Fruit fly (Drosophila melanogaster): Measurements from ENCODE around the gene phol.

The phol gene

dm6 chr3L:9460775-9461491, 4.9 kb upstream of the phol start, which contains the start of the genes CG3434 and CG44838:
CG3434 (minus strand) TSS chr3L:9460799.
CG44838 (plus strand) TSS chr3L:9461050.
- peak; percentile 82 for TF ChIP-seq CG17801 (GFP tag; optimal IDR thresholded peaks at IDR 0.05; ENCODE audit: partially characterized antibody)

dm6 chr3L:9457619-9458092, 1.6 kb upstream of the phol start, which contains the start of gene CG3437:
CG3437 (minus strand) TSS chr3L:9457669.
- TF ChIP-seq CG17801 (GFP tag; optimal IDR thresholded peaks at IDR 0.05; ENCODE audit: partially characterized antibody) = peak; percentile 94

- no peak for TF ChIP-seq CG17801 (GFP tag; optimal IDR thresholded peaks at IDR 0.05; ENCODE audit: partially characterized antibody)
Measured at dm6 chr3L:9456389-9456788, 308 bp upstream of the phol start.

- TF ChIP-seq CG17801 (GFP tag; optimal IDR thresholded peaks at IDR 0.05; ENCODE audit: partially characterized antibody) = no peak
Measured at dm6 chr3L:9452422-9452821, 3.7 kb downstream of the phol start.

- peak; percentile 73 for TF ChIP-seq CG17801 (GFP tag; optimal IDR thresholded peaks at IDR 0.05; ENCODE audit: partially characterized antibody)
Measured at dm6 chr3L:9451522-9452118, 4.5 kb downstream of the phol start, which contains the start of the genes CG3448 and ghi. CG3448 (minus strand) TSS chr3L:9451572. ghi (plus strand) TSS chr3L:9451876.

- peak; percentile 39 for TF ChIP-seq CG17801 (GFP tag; optimal IDR thresholded peaks at IDR 0.05; ENCODE audit: partially characterized antibody)
Measured at dm6 chr3L:9447239-9447777, 8.8 kb downstream of the phol start.

- TF ChIP-seq CG17801 (GFP tag; optimal IDR thresholded peaks at IDR 0.05; ENCODE audit: partially characterized antibody) = peak; percentile 10
Measured at dm6 chr3L:9446731-9447238, 9.3 kb downstream of the phol start, which contains the start of gene CG3529. CG3529 (plus strand) TSS chr3L:9446864.

- no peak for TF ChIP-seq CG17801 (GFP tag; optimal IDR thresholded peaks at IDR 0.05; ENCODE audit: partially characterized antibody)
Measured at dm6 chr3L:9442625-9443282, 13.3 kb downstream of the phol start, which contains the start of gene Srg3. Srg3 (plus strand) TSS chr3L:9443232.

- TF ChIP-seq CG17801 (GFP tag; optimal IDR thresholded peaks at IDR 0.05; ENCODE audit: partially characterized antibody) = peak; percentile 22
Measured at dm6 chr3L:9441907-9442479, 14.1 kb downstream of the phol start, which contains the start of the genes Bet3 and Nf-YA. Bet3 (minus strand) TSS chr3L:9442267. Nf-YA (minus strand) TSS chr3L:9442267.

- TF ChIP-seq CG17801 (GFP tag; optimal IDR thresholded peaks at IDR 0.05; ENCODE audit: partially characterized antibody) = no peak
Measured at dm6 chr3L:9438858-9439257, 17.2 kb downstream of the phol start.

- no peak for TF ChIP-seq CG17801 (GFP tag; optimal IDR thresholded peaks at IDR 0.05; ENCODE audit: partially characterized antibody)
Measured at dm6 chr3L:9435831-9436230, 20.2 kb downstream of the phol start.

dm6 chr3L:9435315-9435714, 20.8 kb downstream of the phol start, which contains the start of gene CG42526:
CG42526 (minus strand) TSS chr3L:9435399.
- TF ChIP-seq CG17801 (GFP tag; optimal IDR thresholded peaks at IDR 0.05; ENCODE audit: partially characterized antibody) = peak; percentile 18

dm6 chr3L:9432810-9433587, 23.1 kb downstream of the phol start:
- no peak for TF ChIP-seq CG17801 (GFP tag; optimal IDR thresholded peaks at IDR 0.05; ENCODE audit: partially characterized antibody)

Measured in ovary, adult (tissue).